Fruit fly (Drosophila melanogaster) whole organism, prepupa: ENCODE data around the gene yellow-e2.

Experiments used
- Blimp-1 ChIP-seq: fragments of 200-800 bp; sonication (Bioruptor generic); optimal IDR thresholded peaks from 3 replicates; lab custom pipeline; 2017; ENCODE audit warnings: missing biosample characterization, missing genetic modification characterization, mild to moderate bottlenecking, moderate library complexity, missing genetic modification reagents
- CG10631 ChIP-seq: fragments of 200-800 bp; sonication (Bioruptor generic); optimal IDR thresholded peaks from 2 replicates; lab custom pipeline; 2016; ENCODE audit warnings: missing biosample characterization, missing genetic modification characterization
- CG10669 ChIP-seq: fragments of 200-800 bp; sonication (Bioruptor generic); optimal IDR thresholded peaks from 3 replicates; lab custom pipeline; 2018; ENCODE audit warnings: missing biosample characterization, mild to moderate bottlenecking, missing genetic modification characterization, moderate library complexity
- CG15336 ChIP-seq: fragments of 200-800 bp; sonication (Bioruptor generic); IDR thresholded peaks from 2 replicates; pipeline ENCODE4 v1.3.6; 2022; ENCODE audit warnings: missing biosample characterization, missing genetic modification characterization
- CG6854 ChIP-seq: fragments of 200-800 bp; sonication (Bioruptor generic); optimal IDR thresholded peaks from 2 replicates; lab custom pipeline; 2017; ENCODE audit warnings: missing biosample characterization, mild to moderate bottlenecking, missing genetic modification characterization
- CG8119 ChIP-seq: fragments of 200-800 bp; sonication (Bioruptor generic); IDR thresholded peaks from 3 replicates; pipeline ENCODE4 v1.3.6; 2022; ENCODE audit warnings: missing biosample characterization, missing genetic modification characterization
- CG8319 ChIP-seq: fragments of 200-800 bp; sonication (Bioruptor generic); optimal IDR thresholded peaks from 3 replicates; lab custom pipeline; 2016; ENCODE audit warnings: missing biosample characterization, missing genetic modification characterization
- Eip78C ChIP-seq: fragments of 200-800 bp; sonication (Bioruptor generic); peaks from one replicate; lab custom pipeline; 2016; ENCODE audit warnings: missing biosample characterization, missing genetic modification characterization
- Met ChIP-seq: fragments of 200-800 bp; sonication (Bioruptor generic); optimal IDR thresholded peaks from 3 replicates; lab custom pipeline; 2016; ENCODE audit warnings: missing biosample characterization, missing genetic modification characterization
- Smox ChIP-seq: fragments of 200-800 bp; sonication (Bioruptor generic); optimal IDR thresholded peaks from 3 replicates; lab custom pipeline; 2016; ENCODE audit warnings: missing biosample characterization, missing genetic modification characterization
- achi ChIP-seq: fragments of 200-800 bp; sonication (Bioruptor generic); optimal IDR thresholded peaks from 3 replicates; lab custom pipeline; 2016; ENCODE audit warnings: missing biosample characterization, missing genetic modification characterization
- acj6 ChIP-seq: fragments of 200-800 bp; sonication (Bioruptor generic); optimal IDR thresholded peaks from 3 replicates; lab custom pipeline; 2016; ENCODE audit warnings: missing biosample characterization, missing genetic modification characterization
- esn ChIP-seq: fragments of 200-800 bp; sonication (Bioruptor generic); optimal IDR thresholded peaks from 2 replicates; lab custom pipeline; 2016; ENCODE audit warnings: missing biosample characterization, mild to moderate bottlenecking, missing genetic modification characterization, moderate library complexity
- fd85E ChIP-seq: fragments of 200-800 bp; sonication (Bioruptor generic); optimal IDR thresholded peaks from 3 replicates; lab custom pipeline; 2016; ENCODE audit warnings: missing biosample characterization, missing genetic modification characterization

- TF ChIP-seq CG10669 (GFP tag; lab: Kevin White, UChicago) = no peak
- no peak for TF ChIP-seq CG6854 (GFP tag; lab: Kevin White, UChicago)
- TF ChIP-seq acj6 (GFP tag; lab: Kevin White, UChicago) = no peak
- no peak for TF ChIP-seq esn
- peak; percentile 68 for TF ChIP-seq Eip78C (GFP tag; lab: Kevin White, UChicago)
- no peak for TF ChIP-seq CG8119 (GFP tag; lab: Robert Waterston, UW)
- TF ChIP-seq Blimp-1 (GFP tag; lab: Kevin White, UChicago) = no peak
- no peak for TF ChIP-seq CG10631 (GFP tag; lab: Kevin White, UChicago)
- TF ChIP-seq fd85E (GFP tag; lab: Kevin White, UChicago) = no peak
- TF ChIP-seq CG15336 (GFP tag; lab: Robert Waterston, UW) = no peak
- no peak for TF ChIP-seq Smox (GFP tag; lab: Kevin White, UChicago)
- TF ChIP-seq Met (GFP tag; lab: Kevin White, UChicago) = no peak
- TF ChIP-seq CG8319 (GFP tag; lab: Kevin White, UChicago) = no peak
- TF ChIP-seq achi (GFP tag; lab: Kevin White, UChicago) = no peak
Observed at dm6 chr3R:13446489-13446888, 39.7 kb upstream of the yellow-e2 start.
